Worm (Caenorhabditis elegans) whole organism, young adult: ENCODE results near the gene mup-4.

Source experiments
- B0336.3 ChIP-seq: fragments of 200-800 bp; sonication (Bioruptor generic); IDR thresholded peaks from 2 replicates; pipeline ENCODE4 v1.3.6; 2022; ENCODE audit warnings: missing genetic modification characterization, missing compliant biosample characterization
- F22D6.2 ChIP-seq: sonication (generic microtip); optimal IDR thresholded peaks from 2 replicates; lab custom pipeline; 2016; ENCODE audit warnings: mild to moderate bottlenecking, missing genetic modification characterization, missing compliant biosample characterization
- F33H1.4 ChIP-seq: fragments of 200-800 bp; sonication (Bioruptor generic); IDR thresholded peaks from 2 replicates; pipeline ENCODE4 v1.3.6; 2022; ENCODE audit warnings: missing genetic modification reagents, missing genetic modification characterization, missing compliant biosample characterization
- K11D2.4 ChIP-seq: fragments of 200-800 bp; sonication (Bioruptor generic); IDR thresholded peaks from 2 replicates; pipeline ENCODE4 v1.3.6; 2022; ENCODE audit warnings: missing genetic modification reagents, missing genetic modification characterization, missing compliant biosample characterization
- K12H6.12 ChIP-seq: fragments of 200-800 bp; sonication (Bioruptor generic); optimal IDR thresholded peaks from 2 replicates; lab custom pipeline; 2018; ENCODE audit warnings: mild to moderate bottlenecking, missing genetic modification characterization, missing compliant biosample characterization
- T26A5.8 ChIP-seq: sonication (generic microtip); optimal IDR thresholded peaks from 2 replicates; lab custom pipeline; 2016; ENCODE audit warnings: missing genetic modification characterization, missing compliant biosample characterization
- Y53G8AR.9 ChIP-seq: fragments of 200-800 bp; sonication (Bioruptor generic); conservative IDR thresholded peaks from 2 replicates; pipeline ENCODE4 v1.3.6; 2022; ENCODE audit warnings: missing genetic modification reagents, missing genetic modification characterization, missing compliant biosample characterization
- ZK185.1 ChIP-seq: sonication (generic microtip); optimal IDR thresholded peaks from 2 replicates; lab custom pipeline; 2016; ENCODE audit warnings: mild to moderate bottlenecking, missing genetic modification characterization, missing compliant biosample characterization; ENCODE audit not compliant: poor library complexity, severe bottlenecking
- ama-1 ChIP-seq, 3 experiments: fragments of 150-350 bp in 1 of 3; sonication (generic microtip) in 2 of 3; optimal IDR thresholded peaks; 2 replicates each; lab custom pipeline; 2014 to 2018; ENCODE audit warnings: missing biosample characterization in 2 of 3, missing genetic modification characterization in 2 of 3, missing genetic modification reagents in 2 of 3
- aptf-2 ChIP-seq: fragments of 200-800 bp; sonication (Bioruptor generic); conservative IDR thresholded peaks from 2 replicates; pipeline ENCODE4 v1.3.6; 2022; ENCODE audit warnings: missing genetic modification reagents, missing genetic modification characterization, missing compliant biosample characterization
- atf-7 ChIP-seq: sonication (generic microtip); optimal IDR thresholded peaks from 2 replicates; lab custom pipeline; 2017; ENCODE audit warnings: mild to moderate bottlenecking, missing genetic modification characterization, missing compliant biosample characterization
- athp-1 ChIP-seq: sonication (generic microtip); optimal IDR thresholded peaks from 2 replicates; lab custom pipeline; 2017; ENCODE audit warnings: mild to moderate bottlenecking, missing genetic modification characterization, missing compliant biosample characterization
- attf-3 ChIP-seq: fragments of 200-800 bp; sonication (Bioruptor generic); conservative IDR thresholded peaks from 2 replicates; pipeline ENCODE4 v1.3.6; 2022; ENCODE audit warnings: missing genetic modification reagents, missing genetic modification characterization, missing compliant biosample characterization
- attf-5 ChIP-seq: fragments of 200-800 bp; sonication (Bioruptor generic); optimal IDR thresholded peaks from 2 replicates; lab custom pipeline; 2018; ENCODE audit warnings: mild to moderate bottlenecking, missing genetic modification characterization, missing compliant biosample characterization
- ccch-3 ChIP-seq: fragments of 200-800 bp; sonication (Bioruptor generic); optimal IDR thresholded peaks from 2 replicates; lab custom pipeline; 2018; ENCODE audit warnings: mild to moderate bottlenecking, missing genetic modification characterization, missing compliant biosample characterization
- ceh-100 ChIP-seq: fragments of 200-800 bp; sonication (Bioruptor generic); IDR thresholded peaks from 2 replicates; pipeline ENCODE4 v1.3.6; 2022; ENCODE audit warnings: missing genetic modification reagents, missing genetic modification characterization, missing compliant biosample characterization
- ceh-79 ChIP-seq: sonication (generic microtip); optimal IDR thresholded peaks from 2 replicates; lab custom pipeline; 2017; ENCODE audit warnings: mild to moderate bottlenecking, missing genetic modification characterization, missing compliant biosample characterization
- chd-7 ChIP-seq: sonication (generic microtip); optimal IDR thresholded peaks from 2 replicates; lab custom pipeline; 2016; ENCODE audit warnings: mild to moderate bottlenecking, missing genetic modification characterization, moderate library complexity, missing compliant biosample characterization
- ets-4 ChIP-seq: fragments of 200-800 bp; sonication (Bioruptor generic); optimal IDR thresholded peaks from 2 replicates; lab custom pipeline; 2018; ENCODE audit warnings: mild to moderate bottlenecking, missing genetic modification characterization, missing compliant biosample characterization
- him-1 ChIP-seq: sonication (generic microtip); optimal IDR thresholded peaks from 2 replicates; lab custom pipeline; 2016; ENCODE audit warnings: missing genotype, missing genetic modification reagents, missing genetic modification characterization, missing compliant biosample characterization
- hlh-12 ChIP-seq: sonication (generic microtip); optimal IDR thresholded peaks from 2 replicates; lab custom pipeline; 2016; ENCODE audit warnings: missing genetic modification characterization, missing compliant biosample characterization
- hlh-26 ChIP-seq: fragments of 200-800 bp; sonication (Bioruptor generic); conservative IDR thresholded peaks from 2 replicates; pipeline ENCODE4 v1.3.6; 2022; ENCODE audit warnings: missing genetic modification reagents, missing genetic modification characterization, missing compliant biosample characterization
- hmg-1.2 ChIP-seq: fragments of 200-800 bp; sonication (Bioruptor generic); IDR thresholded peaks from 2 replicates; pipeline ENCODE4 v1.3.6; 2022; ENCODE audit warnings: missing genetic modification reagents, missing genetic modification characterization, missing compliant biosample characterization
- hsf-1 ChIP-seq: fragments of 200-800 bp; sonication (Bioruptor generic); IDR thresholded peaks from 2 replicates; pipeline ENCODE4 v1.3.6; 2022; ENCODE audit warnings: missing genetic modification reagents, missing genetic modification characterization, missing compliant biosample characterization
- let-526 ChIP-seq: fragments of 200-800 bp; sonication (Bioruptor generic); IDR thresholded peaks from 2 replicates; pipeline ENCODE4 v1.3.6; 2022; ENCODE audit warnings: missing genetic modification reagents, missing genetic modification characterization, missing compliant biosample characterization
- lin-35 ChIP-seq, 3 experiments: fragments of 150-350 bp in 2 of 3; sonication (generic microtip) in 1 of 3; optimal IDR thresholded peaks; 2 replicates each; lab custom pipeline; 2014 to 2018; ENCODE audit warnings: missing biosample characterization in 3 of 3, missing genetic modification characterization in 3 of 3, missing genetic modification reagents in 3 of 3
- lin-40 ChIP-seq: sonication (generic microtip); optimal IDR thresholded peaks from 2 replicates; lab custom pipeline; 2016; ENCODE audit warnings: missing genetic modification characterization, mild to moderate bottlenecking, missing compliant biosample characterization, missing genotype, missing genetic modification reagents
- lin-54 ChIP-seq: fragments of 200-800 bp; sonication (Bioruptor generic); optimal IDR thresholded peaks from 2 replicates; lab custom pipeline; 2018; ENCODE audit warnings: mild to moderate bottlenecking, missing genetic modification characterization, missing compliant biosample characterization
- madf-10 ChIP-seq: sonication (generic microtip); optimal IDR thresholded peaks from 2 replicates; lab custom pipeline; 2016; ENCODE audit warnings: mild to moderate bottlenecking, missing genetic modification characterization, missing compliant biosample characterization
- madf-3 ChIP-seq: fragments of 200-800 bp; sonication (Bioruptor generic); IDR thresholded peaks from 2 replicates; pipeline ENCODE4 v1.3.6; 2022; ENCODE audit warnings: missing genetic modification reagents, missing genetic modification characterization, missing compliant biosample characterization
- madf-8 ChIP-seq: fragments of 200-800 bp; sonication (Bioruptor generic); conservative IDR thresholded peaks from 2 replicates; pipeline ENCODE4 v1.3.6; 2022; ENCODE audit warnings: missing genetic modification reagents, missing genetic modification characterization, missing compliant biosample characterization
- nhr-179 ChIP-seq: sonication (generic microtip); optimal IDR thresholded peaks from 2 replicates; lab custom pipeline; 2016; ENCODE audit warnings: mild to moderate bottlenecking, missing genetic modification characterization, missing compliant biosample characterization
- nhr-90 ChIP-seq: sonication (generic microtip); optimal IDR thresholded peaks from 2 replicates; lab custom pipeline; 2016; ENCODE audit warnings: missing genotype, mild to moderate bottlenecking, missing genetic modification characterization, missing compliant biosample characterization
- repo-1 ChIP-seq: sonication (generic microtip); optimal IDR thresholded peaks from 2 replicates; lab custom pipeline; 2017; ENCODE audit warnings: mild to moderate bottlenecking, missing genetic modification characterization, missing compliant biosample characterization
- rpc-1 ChIP-seq, 2 experiments: fragments of 150-350 bp in 1 of 2; sonication (generic microtip) in 1 of 2; optimal IDR thresholded peaks; 2 replicates each; lab custom pipeline; 2014 to 2018; ENCODE audit warnings: missing biosample characterization in 1 of 2, missing genetic modification characterization in 1 of 2, missing genetic modification reagents in 1 of 2, missing genotype in 1 of 2
- snpc-1.1 ChIP-seq: sonication (generic microtip); optimal IDR thresholded peaks from 2 replicates; lab custom pipeline; 2017; ENCODE audit warnings: missing genetic modification characterization, mild to moderate bottlenecking, missing compliant biosample characterization, antibody characterized with exemption, moderate library complexity, missing genotype, missing genetic modification reagents; ENCODE audit not compliant: insufficient read depth
- sptf-2 ChIP-seq: fragments of 200-800 bp; sonication (Bioruptor generic); optimal IDR thresholded peaks from 2 replicates; lab custom pipeline; 2018; ENCODE audit warnings: mild to moderate bottlenecking, missing genetic modification characterization, missing compliant biosample characterization
- tbp1 ChIP-seq: fragments of 200-800 bp; sonication (Bioruptor generic); optimal IDR thresholded peaks from 2 replicates; lab custom pipeline; 2018; ENCODE audit warnings: mild to moderate bottlenecking, missing genetic modification characterization, missing compliant biosample characterization
- tbx-9 ChIP-seq: sonication (generic microtip); optimal IDR thresholded peaks from 2 replicates; lab custom pipeline; 2016; ENCODE audit warnings: borderline replicate concordance, missing genetic modification characterization, inconsistent platforms, missing compliant biosample characterization
- unc-130 ChIP-seq: sonication (generic microtip); optimal IDR thresholded peaks from 2 replicates; lab custom pipeline; 2016; ENCODE audit warnings: missing genetic modification reagents, missing genetic modification characterization, missing compliant biosample characterization
- unc-62 ChIP-seq: fragments of 150-350 bp; optimal IDR thresholded peaks from 2 replicates; lab custom pipeline; 2014; ENCODE audit warnings: missing biosample characterization, missing genetic modification reagents, missing genetic modification characterization
- zim-3 ChIP-seq: sonication (generic microtip); optimal IDR thresholded peaks from 2 replicates; lab custom pipeline; 2017; ENCODE audit warnings: mild to moderate bottlenecking, missing genetic modification characterization, moderate library complexity, missing compliant biosample characterization
- ztf-18 ChIP-seq: sonication (generic microtip); optimal IDR thresholded peaks from 2 replicates; lab custom pipeline; 2016; ENCODE audit warnings: missing genotype, mild to moderate bottlenecking, missing genetic modification characterization, missing compliant biosample characterization
- ztf-22 ChIP-seq: fragments of 200-800 bp; sonication (Bioruptor generic); optimal IDR thresholded peaks from 2 replicates; lab custom pipeline; 2018; ENCODE audit warnings: mild to moderate bottlenecking, missing genetic modification characterization, moderate library complexity, missing compliant biosample characterization
- ztf-3 ChIP-seq: fragments of 200-800 bp; sonication (Bioruptor generic); optimal IDR thresholded peaks from 2 replicates; lab custom pipeline; 2018; ENCODE audit warnings: mild to moderate bottlenecking, missing genetic modification characterization, missing compliant biosample characterization
- ztf-6 ChIP-seq: fragments of 200-800 bp; sonication (Bioruptor generic); IDR thresholded peaks from 2 replicates; pipeline ENCODE4 v1.3.6; 2022; ENCODE audit warnings: missing genetic modification reagents, missing genetic modification characterization, missing compliant biosample characterization

The mup-4 gene

DNA sequence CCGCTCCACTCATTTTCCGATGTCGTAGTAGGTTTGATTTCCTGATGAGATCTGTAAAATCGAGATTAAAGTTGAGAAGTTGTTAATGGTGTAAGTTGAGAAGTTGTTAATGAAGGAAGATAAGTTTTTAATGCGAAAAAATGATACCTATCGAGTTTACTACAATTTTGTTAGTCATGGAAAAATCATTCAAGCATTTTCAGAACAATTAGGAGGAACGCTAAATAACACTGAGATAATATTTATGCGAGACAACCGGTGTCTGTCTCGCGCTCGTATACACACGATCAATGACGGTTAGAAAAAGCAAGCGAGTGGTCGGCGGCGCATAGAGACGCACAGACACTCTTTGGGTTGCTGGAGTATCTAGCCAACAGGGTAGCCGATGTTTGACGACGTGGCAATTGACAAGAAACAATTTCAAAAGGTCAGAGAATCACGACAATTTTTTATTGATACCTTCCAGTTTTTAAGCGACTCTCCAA is 8.9 kb upstream of the mup-4 start, which contains the start of gene cgh-1 (continued):
- TF ChIP-seq hlh-12 (tag; lab: Kevin White, UChicago) (no peak), sptf-2 (no peak), ztf-6 (no peak), tbp1 (GFP tag; lab: Kevin White, UChicago) (peak; percentile 15), lin-54 (GFP tag; lab: Kevin White, UChicago) (peak; percentile 27), ets-4 (GFP tag; lab: Kevin White, UChicago) (no peak), hmg-1.2 (GFP tag; lab: Robert Waterston, UW) (no peak), ceh-79 (tag; lab: Kevin White, UChicago) (no peak), ztf-3 (GFP tag; lab: Kevin White, UChicago) (no peak), madf-3 (GFP tag; lab: Robert Waterston, UW) (peak; percentile 69; the same call in 1 of the 2 replicates), ceh-100 (no peak), F22D6.2 (tag; lab: Kevin White, UChicago) (no peak)

DNA sequence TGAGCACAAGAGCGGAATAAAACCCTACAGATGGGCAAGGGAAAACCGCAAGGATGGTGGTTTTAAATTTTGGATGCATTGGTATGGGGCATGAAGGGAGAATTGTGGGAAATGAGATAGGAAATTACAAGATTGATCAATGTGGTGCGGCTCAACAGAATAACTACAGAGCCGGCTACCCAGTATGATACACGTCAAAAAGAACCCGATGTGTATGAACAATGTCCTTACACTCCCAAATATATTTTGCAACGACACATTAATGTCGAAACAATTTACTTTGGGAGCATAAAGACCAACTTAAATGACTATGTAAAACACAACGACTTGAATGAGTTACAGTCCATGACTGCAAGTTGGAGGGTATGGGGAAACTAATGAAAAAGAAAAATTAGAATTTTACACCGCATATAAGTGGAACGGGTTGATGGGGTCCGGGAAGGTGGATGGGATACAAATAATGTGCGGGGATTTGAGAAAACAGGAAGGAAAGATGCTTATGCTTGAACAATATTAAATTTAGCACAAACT is 6.8 kb upstream of the mup-4 start:
- TF ChIP-seq F33H1.4 (GFP tag; lab: Robert Waterston, UW) (no peak), hsf-1 (GFP tag; lab: Robert Waterston, UW) (0 out of 2 replicates have a peak, but pooled peaks have one; percentile 50), nhr-179 (tag; lab: Kevin White, UChicago) (no peak), zim-3 (tag; lab: Kevin White, UChicago) (no peak), unc-62 (no peak), nhr-90 (tag; lab: Kevin White, UChicago) (no peak), Y53G8AR.9 (GFP tag; lab: Robert Waterston, UW) (peak; percentile 76; the same call in 1 of the 2 replicates), ama-1 (optimal IDR thresholded peaks at IDR 0.05; lab: Kevin White, UChicago) (no peak), ama-1 (GFP tag; optimal IDR thresholded peaks at IDR 0.05; lab: Kevin White, UChicago) (peak in 1 of 2 experiments; percentile 11), T26A5.8 (no peak), lin-35 (GFP tag; optimal IDR thresholded peaks at IDR 0.05; lab: Kevin White, UChicago) (no peak), B0336.3 (GFP tag; lab: Robert Waterston, UW) (peak; percentile 6), lin-40 (no peak), ceh-100 (no peak), snpc-1.1 (tag; lab: Kevin White, UChicago) (no peak), attf-5 (no peak), ZK185.1 (peak; percentile 12), let-526 (no peak), rpc-1 (optimal IDR thresholded peaks at IDR 0.05; lab: Kevin White, UChicago) (no peak), rpc-1 (tag; optimal IDR thresholded peaks at IDR 0.05; lab: Kevin White, UChicago) (no peak), K11D2.4 (GFP tag; lab: Robert Waterston, UW) (no peak), unc-130 (no peak), ztf-18 (tag; lab: Kevin White, UChicago) (peak; percentile 49), attf-3 (GFP tag; lab: Robert Waterston, UW) (no peak), madf-3 (GFP tag; lab: Robert Waterston, UW) (no peak), K12H6.12 (tag; lab: Kevin White, UChicago) (no peak), lin-54 (GFP tag; lab: Kevin White, UChicago) (peak; percentile 48), atf-7 (tag; lab: Kevin White, UChicago) (no peak), chd-7 (tag; lab: Kevin White, UChicago) (no peak), hlh-26 (GFP tag; lab: Robert Waterston, UW) (no peak), repo-1 (tag; lab: Kevin White, UChicago) (no peak), madf-8 (no peak), ccch-3 (GFP tag; lab: Kevin White, UChicago) (no peak), ztf-3 (GFP tag; lab: Kevin White, UChicago) (no peak), ztf-22 (no peak), athp-1 (tag; lab: Kevin White, UChicago) (no peak), aptf-2 (GFP tag; lab: Robert Waterston, UW) (no peak), him-1 (tag; lab: Kevin White, UChicago) (no peak), madf-10 (tag; lab: Kevin White, UChicago) (no peak), tbx-9 (tag; lab: Kevin White, UChicago) (no peak)
